Worm (Caenorhabditis elegans) whole organism, mixed stage, embryonic: ENCODE results near the gene nhr-109.

ENCODE experiments used
- blmp-1 ChIP-seq: fragments of 150-350 bp; optimal IDR thresholded peaks from 2 replicates; lab custom pipeline; 2014; ENCODE audit warnings: missing biosample characterization, missing genetic modification characterization
- ceh-43 ChIP-seq: fragments of 200-800 bp; sonication (Bioruptor generic); optimal IDR thresholded peaks from 2 replicates; lab custom pipeline; 2018; ENCODE audit warnings: mild to moderate bottlenecking, missing genetic modification characterization, moderate library complexity, missing compliant biosample characterization
- ceh-83 ChIP-seq: fragments of 200-800 bp; sonication (Bioruptor generic); optimal IDR thresholded peaks from 2 replicates; lab custom pipeline; 2018; ENCODE audit warnings: mild to moderate bottlenecking, missing genetic modification characterization, missing compliant biosample characterization
- ces-1 ChIP-seq: fragments of 150-350 bp; optimal IDR thresholded peaks from 2 replicates; lab custom pipeline; 2014; ENCODE audit warnings: missing biosample characterization, missing genetic modification reagents, missing genetic modification characterization
- elt-1 ChIP-seq: sonication (generic microtip); optimal IDR thresholded peaks from 2 replicates; lab custom pipeline; 2017; ENCODE audit warnings: missing genetic modification characterization, mild to moderate bottlenecking, missing compliant biosample characterization, antibody characterized with exemption, moderate library complexity, borderline replicate concordance; ENCODE audit not compliant: insufficient read depth
- flh-1 ChIP-seq: fragments of 200-800 bp; sonication (Bioruptor generic); optimal IDR thresholded peaks from 2 replicates; lab custom pipeline; 2018; ENCODE audit warnings: mild to moderate bottlenecking, missing genetic modification characterization, moderate library complexity, missing compliant biosample characterization
- lin-32 ChIP-seq: fragments of 200-800 bp; sonication (Bioruptor generic); optimal IDR thresholded peaks from 2 replicates; lab custom pipeline; 2018; ENCODE audit warnings: mild to moderate bottlenecking, missing genetic modification characterization, missing compliant biosample characterization
- mep-1 ChIP-seq: fragments of 150-350 bp; optimal IDR thresholded peaks from 2 replicates; lab custom pipeline; 2017; ENCODE audit warnings: missing biosample characterization, missing genetic modification reagents, missing genetic modification characterization, inconsistent platforms
- nhr-12 ChIP-seq: fragments of 150-350 bp; optimal IDR thresholded peaks from 2 replicates; lab custom pipeline; 2014; ENCODE audit warnings: missing biosample characterization, missing genetic modification characterization
- nhr-237 ChIP-seq: fragments of 150-350 bp; optimal IDR thresholded peaks from 2 replicates; lab custom pipeline; 2014; ENCODE audit warnings: missing biosample characterization, missing genetic modification characterization
- nhr-28 ChIP-seq: fragments of 150-350 bp; optimal IDR thresholded peaks from 2 replicates; lab custom pipeline; 2014; ENCODE audit warnings: missing biosample characterization, missing genetic modification characterization
- nhr-76 ChIP-seq: sonication (generic microtip); optimal IDR thresholded peaks from 2 replicates; lab custom pipeline; 2017; ENCODE audit warnings: missing biosample characterization, missing genetic modification characterization
- sem-2 ChIP-seq: fragments of 200-800 bp; sonication (Bioruptor generic); optimal IDR thresholded peaks from 2 replicates; lab custom pipeline; 2018; ENCODE audit warnings: mild to moderate bottlenecking, missing genetic modification characterization, missing compliant biosample characterization
- tbx-8 ChIP-seq: fragments of 200-800 bp; sonication (Bioruptor generic); optimal IDR thresholded peaks from 2 replicates; lab custom pipeline; 2018; ENCODE audit warnings: mild to moderate bottlenecking, missing genetic modification characterization, moderate library complexity, missing compliant biosample characterization
- unc-120 ChIP-seq: sonication (generic microtip); optimal IDR thresholded peaks from 2 replicates; lab custom pipeline; 2017; ENCODE audit warnings: missing genetic modification characterization, missing compliant biosample characterization; ENCODE audit not compliant: poor library complexity, severe bottlenecking

Gene nhr-109

ce11 chrII:4478303-4478702 lies 45.1 kb downstream of the nhr-109 start, which contains the start of gene T05C1.1:
Gene T05C1.1, plus strand, starts transcription at chrII:4478603.
- TF ChIP-seq ces-1 (GFP tag; lab: Kevin White, UChicago) (no peak), nhr-12 (no peak), tbx-8 (GFP tag; lab: Kevin White, UChicago) (no peak), elt-1 (no peak), nhr-76 (tag; lab: Kevin White, UChicago) (no peak)

DNA sequence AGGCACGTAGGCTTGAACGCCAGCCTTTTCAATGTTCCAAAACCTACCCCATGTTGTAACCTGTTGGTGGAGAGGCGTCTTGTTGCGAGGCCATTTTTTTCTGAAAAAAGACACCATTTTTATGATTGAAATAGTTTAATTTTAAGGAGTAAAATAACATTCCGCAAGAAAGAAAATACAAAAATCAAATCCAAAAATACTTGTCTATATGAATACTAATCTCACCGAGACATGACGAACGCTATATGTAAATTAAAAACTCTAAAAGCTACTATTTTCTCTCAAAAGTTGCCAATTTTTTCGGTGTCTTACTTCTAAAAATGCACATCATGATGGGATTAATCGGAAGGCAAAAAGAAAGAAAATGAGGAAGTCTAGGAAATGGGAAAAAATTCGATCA lies 48.9 kb downstream of the nhr-109 start, which contains the start of gene T05C1.2:
T05C1.2 (minus strand) TSS at position 101 of the 400 bp plus-strand sequence.
- TF ChIP-seq unc-120 (tag; lab: Kevin White, UChicago) (no peak), blmp-1 (tag; lab: Kevin White, UChicago) (no peak), ceh-43 (GFP tag; lab: Kevin White, UChicago) (no peak), lin-32 (GFP tag; lab: Kevin White, UChicago) (no peak), nhr-28 (tag; lab: Kevin White, UChicago) (no peak), ceh-83 (no peak), nhr-237 (tag; lab: Kevin White, UChicago) (no peak), tbx-8 (GFP tag; lab: Kevin White, UChicago) (no peak), mep-1 (tag; lab: Kevin White, UChicago) (no peak), flh-1 (no peak), sem-2 (GFP tag; lab: Kevin White, UChicago) (no peak)
- TF ChIP-seq, all 35 proteins: peak for 0
